Worm (Caenorhabditis elegans): ENCODE data around the gene mtre-1.

DNA sequence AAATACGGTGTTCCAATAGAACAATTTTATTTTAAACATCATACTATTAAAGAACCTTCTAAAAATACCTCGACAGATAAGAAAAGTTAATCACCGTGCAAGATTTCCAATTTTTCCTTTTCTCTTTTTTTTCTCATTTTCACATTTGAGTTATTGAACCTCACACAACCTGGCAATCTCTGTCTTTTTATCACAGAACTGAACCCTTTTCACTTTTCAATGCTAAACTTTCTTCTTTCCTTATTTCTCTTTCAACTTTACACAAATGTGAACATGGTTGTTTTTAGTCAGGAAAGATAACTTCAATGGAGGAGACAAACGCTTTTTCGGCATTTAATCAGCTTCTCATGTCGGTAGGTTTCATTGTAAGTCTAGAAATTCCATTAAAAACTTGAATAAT is 2.5 kb upstream of the mtre-1 start, which contains the start of gene T05H10.4:
- TF ChIP-seq ceh-82 (tag; optimal IDR thresholded peaks at IDR 0.05) (no peak), unc-62 (GFP tag; optimal IDR thresholded peaks at IDR 0.05) (no peak)

Measured in whole organism, L2 larva.